Fruit fly (Drosophila melanogaster) whole organism, pupa: ENCODE measurements around the gene dysf.

Experiments
- CG14655 ChIP-seq: fragments of 200-800 bp; sonication (Bioruptor generic); optimal IDR thresholded peaks from 3 replicates; lab custom pipeline; 2017; ENCODE audit warnings: mild to moderate bottlenecking, missing biosample characterization, missing genetic modification reagents, missing genetic modification characterization
- CG17806 ChIP-seq: fragments of 200-800 bp; sonication (Bioruptor generic); optimal IDR thresholded peaks from 2 replicates; lab custom pipeline; 2018; ENCODE audit warnings: missing biosample characterization, mild to moderate bottlenecking, missing genetic modification characterization, moderate library complexity
- CG32121 ChIP-seq: fragments of 200-800 bp; sonication (Bioruptor generic); IDR thresholded peaks from 2 replicates; pipeline ENCODE4 v1.3.6; 2022; ENCODE audit warnings: missing biosample characterization, missing genetic modification characterization
- CG34367 ChIP-seq: fragments of 200-800 bp; sonication (Bioruptor generic); optimal IDR thresholded peaks from 2 replicates; lab custom pipeline; 2018; ENCODE audit warnings: missing biosample characterization, mild to moderate bottlenecking, missing genetic modification characterization
- CG4496 ChIP-seq: fragments of 200-800 bp; sonication (Bioruptor generic); IDR thresholded peaks from 3 replicates; pipeline ENCODE4 v1.3.6; 2022; ENCODE audit warnings: missing biosample characterization, missing genetic modification characterization
- D1 ChIP-seq: fragments of 200-800 bp; sonication (Bioruptor generic); optimal IDR thresholded peaks from 2 replicates; lab custom pipeline; 2018; ENCODE audit warnings: missing biosample characterization, mild to moderate bottlenecking, missing genetic modification characterization, moderate library complexity
- Pif1B ChIP-seq: fragments of 200-800 bp; sonication (Bioruptor generic); optimal IDR thresholded peaks from 3 replicates; lab custom pipeline; 2016; ENCODE audit warnings: missing biosample characterization, missing genetic modification characterization

DNA sequence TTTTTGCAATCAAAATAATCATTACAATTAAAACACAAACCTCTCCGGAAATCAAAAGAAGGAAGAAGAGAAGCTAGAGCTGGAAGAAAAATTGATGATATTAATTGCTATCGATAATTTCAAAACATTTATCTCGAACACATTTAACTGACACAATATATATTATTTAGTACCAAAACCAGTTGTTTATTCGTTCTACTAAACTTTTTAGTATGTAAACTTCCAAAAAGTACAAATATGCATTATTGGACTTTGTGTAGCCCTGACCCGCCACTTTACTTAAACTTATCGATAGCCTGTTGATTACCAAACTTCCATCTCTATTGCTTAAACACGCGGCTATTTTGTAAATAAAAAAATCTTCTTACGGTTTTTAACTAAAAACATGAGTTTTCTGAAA is 39.3 kb downstream of the dysf start, which contains the start of the genes RpL34a and Trmt61:
- TF ChIP-seq CG34367 (tag; lab: Kevin White, UChicago), result peak; percentile 70
- peak; percentile 71; the same call in 2 of the 3 replicates for TF ChIP-seq CG4496 (GFP tag; lab: Robert Waterston, UW)
- peak; percentile 52 for TF ChIP-seq Pif1B (GFP tag; lab: Kevin White, UChicago)
- TF ChIP-seq D1 (tag; lab: Kevin White, UChicago), result no peak
- TF ChIP-seq CG32121, result peak; percentile 52; the same call in 1 of the 2 replicates
- TF ChIP-seq CG17806 (tag; lab: Kevin White, UChicago), result peak; percentile 36
- TF ChIP-seq CG14655, result no peak
